Fruit fly (Drosophila melanogaster) whole organism, embryonic: ENCODE results near the gene PH4alphaSG2.

Experiments used
- Asciz ChIP-seq: fragments of 200-800 bp; sonication (Bioruptor generic); optimal IDR thresholded peaks from 2 replicates; lab custom pipeline; 2017; ENCODE audit warnings: missing biosample characterization, mild to moderate bottlenecking, missing genetic modification characterization, missing genetic modification reagents
- BEAF-32 ChIP-seq: fragments of 200-800 bp; sonication (Bioruptor generic); optimal IDR thresholded peaks from 3 replicates; lab custom pipeline; 2017; ENCODE audit warnings: missing biosample characterization, missing genetic modification characterization, mild to moderate bottlenecking, moderate library complexity, missing genetic modification reagents
- CG11247 ChIP-seq: fragments of 200-800 bp; sonication (Bioruptor generic); IDR thresholded peaks from 2 replicates; pipeline ENCODE4 v1.3.6; 2022; ENCODE audit warnings: missing biosample characterization, missing genetic modification characterization
- CG11504 ChIP-seq: fragments of 200-800 bp; sonication (Bioruptor generic); optimal IDR thresholded peaks from 3 replicates; lab custom pipeline; 2019; ENCODE audit warnings: missing biosample characterization, mild to moderate bottlenecking, missing genetic modification characterization, moderate library complexity
- CG12299 ChIP-seq: fragments of 200-800 bp; sonication (Bioruptor generic); optimal IDR thresholded peaks from 2 replicates; lab custom pipeline; 2018; ENCODE audit warnings: missing biosample characterization, mild to moderate bottlenecking, missing genetic modification characterization
- CG12769 ChIP-seq: fragments of 200-800 bp; sonication (Bioruptor generic); optimal IDR thresholded peaks from 2 replicates; lab custom pipeline; 2019; ENCODE audit warnings: missing biosample characterization, mild to moderate bottlenecking, missing genetic modification characterization, moderate library complexity
- CG1603 ChIP-seq: fragments of 200-800 bp; sonication (Bioruptor generic); optimal IDR thresholded peaks from 2 replicates; lab custom pipeline; 2019; ENCODE audit warnings: missing biosample characterization, mild to moderate bottlenecking, missing genetic modification characterization, moderate library complexity
- CG16779 ChIP-seq: fragments of 200-800 bp; sonication (Bioruptor generic); IDR thresholded peaks from 2 replicates; pipeline ENCODE4 v1.3.6; 2022; ENCODE audit warnings: missing biosample characterization, missing genetic modification characterization
- CG18262 ChIP-seq: fragments of 200-800 bp; optimal IDR thresholded peaks from 3 replicates; lab custom pipeline; 2019; ENCODE audit warnings: missing biosample characterization, mild to moderate bottlenecking, missing genetic modification characterization, moderate library complexity
- CG2116 ChIP-seq: fragments of 200-800 bp; sonication (Bioruptor generic); optimal IDR thresholded peaks from 3 replicates; lab custom pipeline; 2018; ENCODE audit warnings: missing biosample characterization, mild to moderate bottlenecking, missing genetic modification characterization
- CG30403 ChIP-seq: fragments of 200-800 bp; sonication (Bioruptor generic); optimal IDR thresholded peaks from 3 replicates; lab custom pipeline; 2016; ENCODE audit warnings: missing biosample characterization, missing genetic modification characterization
- CG30431 ChIP-seq: fragments of 200-800 bp; sonication (Bioruptor generic); optimal IDR thresholded peaks from 2 replicates; lab custom pipeline; 2017; ENCODE audit warnings: missing biosample characterization, missing genetic modification characterization
- CG4707 ChIP-seq: fragments of 200-800 bp; sonication (Bioruptor generic); optimal IDR thresholded peaks from 2 replicates; lab custom pipeline; 2018; ENCODE audit warnings: missing biosample characterization, mild to moderate bottlenecking, missing genetic modification characterization, moderate library complexity
- CG4730 ChIP-seq: fragments of 200-800 bp; sonication (Bioruptor generic); IDR thresholded peaks from 2 replicates; pipeline ENCODE4 v1.3.6; 2022; ENCODE audit warnings: missing biosample characterization, missing genetic modification characterization
- CG4820 ChIP-seq: fragments of 200-800 bp; sonication (Bioruptor generic); optimal IDR thresholded peaks from 3 replicates; lab custom pipeline; 2016; ENCODE audit warnings: missing biosample characterization, missing genetic modification characterization
- CG6689 ChIP-seq: fragments of 200-800 bp; sonication (Bioruptor generic); IDR thresholded peaks from 2 replicates; pipeline ENCODE4 v1.3.6; 2022; ENCODE audit warnings: missing biosample characterization, missing genetic modification characterization
- CG6791 ChIP-seq: fragments of 200-800 bp; sonication (Bioruptor generic); IDR thresholded peaks from 3 replicates; pipeline ENCODE4 v1.3.6; 2022; ENCODE audit warnings: missing biosample characterization, missing genetic modification characterization; ENCODE audit not compliant: partially characterized antibody
- CG7786 ChIP-seq: fragments of 200-800 bp; sonication (Bioruptor generic); optimal IDR thresholded peaks from 2 replicates; lab custom pipeline; 2016; ENCODE audit warnings: missing biosample characterization, missing genetic modification characterization
- CG7987 ChIP-seq: fragments of 200-800 bp; sonication (Bioruptor generic); optimal IDR thresholded peaks from 2 replicates; lab custom pipeline; 2018; ENCODE audit warnings: missing biosample characterization, mild to moderate bottlenecking, missing genetic modification characterization, moderate library complexity
- CG8290 ChIP-seq, 3 experiments: fragments of 200-800 bp; sonication (Bioruptor generic); optimal IDR thresholded peaks; 2 replicates each; lab custom pipeline; 2016 to 2019; ENCODE audit warnings: missing biosample characterization in 3 of 3, missing genetic modification characterization in 3 of 3, mild to moderate bottlenecking in 2 of 3, moderate library complexity in 1 of 3
- CG8944 ChIP-seq: fragments of 200-800 bp; sonication (Bioruptor generic); optimal IDR thresholded peaks from 3 replicates; lab custom pipeline; 2016; ENCODE audit warnings: missing biosample characterization, missing genetic modification characterization
- CG9817 ChIP-seq: fragments of 200-800 bp; sonication (Bioruptor generic); optimal IDR thresholded peaks from 2 replicates; lab custom pipeline; 2018; ENCODE audit warnings: missing biosample characterization, mild to moderate bottlenecking, missing genetic modification characterization, moderate library complexity
- CoRest ChIP-seq: fragments of 200-800 bp; sonication (Bioruptor generic); optimal IDR thresholded peaks from 3 replicates; lab custom pipeline; 2018; ENCODE audit warnings: missing biosample characterization, mild to moderate bottlenecking, missing genetic modification characterization, moderate library complexity
- Dip3 ChIP-seq: fragments of 200-800 bp; sonication (Bioruptor generic); optimal IDR thresholded peaks from 3 replicates; lab custom pipeline; 2016; ENCODE audit warnings: missing biosample characterization, missing genetic modification characterization
- Dref ChIP-seq: fragments of 200-800 bp; sonication (Bioruptor generic); IDR thresholded peaks from 2 replicates; pipeline ENCODE4 v1.3.6; 2022; ENCODE audit warnings: missing biosample characterization, missing genetic modification characterization
- Drgx ChIP-seq: fragments of 200-800 bp; sonication (Bioruptor generic); IDR thresholded peaks from 2 replicates; pipeline ENCODE4 v1.3.6; 2022; ENCODE audit warnings: missing biosample characterization, missing genetic modification characterization
- Ets65A ChIP-seq: fragments of 200-800 bp; sonication (Bioruptor generic); peaks from one replicate; lab custom pipeline; 2016; ENCODE audit warnings: missing biosample characterization, missing genetic modification characterization
- Hmx ChIP-seq: fragments of 200-800 bp; sonication (Bioruptor generic); optimal IDR thresholded peaks from 2 replicates; lab custom pipeline; 2016; ENCODE audit warnings: missing biosample characterization, missing genetic modification characterization
- Oli ChIP-seq: fragments of 200-800 bp; sonication (Bioruptor generic); optimal IDR thresholded peaks from 2 replicates; lab custom pipeline; 2018; ENCODE audit warnings: missing biosample characterization, mild to moderate bottlenecking, missing genetic modification characterization, moderate library complexity
- Sry-β ChIP-seq: fragments of 200-800 bp; sonication (Bioruptor generic); optimal IDR thresholded peaks from 2 replicates; lab custom pipeline; 2018; ENCODE audit warnings: missing biosample characterization, mild to moderate bottlenecking, missing genetic modification characterization, moderate library complexity
- Vsx1 ChIP-seq: fragments of 200-800 bp; sonication (Bioruptor generic); optimal IDR thresholded peaks from 2 replicates; lab custom pipeline; 2017; ENCODE audit warnings: missing biosample characterization, mild to moderate bottlenecking, missing genetic modification characterization, missing genetic modification reagents
- ash1 ChIP-seq: fragments of 200-800 bp; sonication (Bioruptor generic); optimal IDR thresholded peaks from 2 replicates; lab custom pipeline; 2018; ENCODE audit warnings: missing biosample characterization, mild to moderate bottlenecking, missing genetic modification characterization
- ato ChIP-seq: fragments of 200-800 bp; sonication (Bioruptor generic); IDR thresholded peaks from 2 replicates; pipeline ENCODE4 v1.3.6; 2022; ENCODE audit warnings: missing biosample characterization, missing genetic modification characterization; ENCODE audit not compliant: partially characterized antibody
- bcd ChIP-seq: fragments of 200-800 bp; sonication (Bioruptor generic); optimal IDR thresholded peaks from 2 replicates; lab custom pipeline; 2017; ENCODE audit warnings: missing biosample characterization, mild to moderate bottlenecking, missing genetic modification characterization
- bigmax ChIP-seq: fragments of 200-800 bp; sonication (Bioruptor generic); optimal IDR thresholded peaks from 2 replicates; lab custom pipeline; 2018; ENCODE audit warnings: missing biosample characterization, mild to moderate bottlenecking, missing genetic modification characterization
- cwo ChIP-seq: fragments of 200-800 bp; sonication (Bioruptor generic); optimal IDR thresholded peaks from 3 replicates; lab custom pipeline; 2017; ENCODE audit warnings: missing biosample characterization, missing genetic modification characterization, mild to moderate bottlenecking, moderate library complexity, missing genetic modification reagents
- dan ChIP-seq: fragments of 200-800 bp; sonication (Bioruptor generic); IDR thresholded peaks from 2 replicates; pipeline ENCODE4 v1.3.6; 2022; ENCODE audit warnings: missing biosample characterization, missing genetic modification characterization
- dimm ChIP-seq: fragments of 200-800 bp; sonication (Bioruptor generic); IDR thresholded peaks from 2 replicates; pipeline ENCODE4 v1.3.6; 2022; ENCODE audit warnings: missing biosample characterization, missing genetic modification characterization
- eyg ChIP-seq: fragments of 200-800 bp; sonication (Bioruptor generic); optimal IDR thresholded peaks from 3 replicates; lab custom pipeline; 2016; ENCODE audit warnings: missing biosample characterization, missing genetic modification characterization
- fd64A ChIP-seq: fragments of 200-800 bp; sonication (Bioruptor generic); optimal IDR thresholded peaks from 3 replicates; lab custom pipeline; 2018; ENCODE audit warnings: missing biosample characterization, mild to moderate bottlenecking, missing genetic modification characterization
- gro ChIP-seq: fragments of 200-800 bp; sonication (Bioruptor generic); optimal IDR thresholded peaks from 2 replicates; lab custom pipeline; 2016; ENCODE audit warnings: missing biosample characterization, missing genetic modification characterization
- pita ChIP-seq: fragments of 200-800 bp; sonication (Bioruptor generic); optimal IDR thresholded peaks from 2 replicates; lab custom pipeline; 2017; ENCODE audit warnings: missing biosample characterization, mild to moderate bottlenecking, missing genetic modification characterization
- pnt ChIP-seq: fragments of 200-800 bp; sonication (Bioruptor generic); optimal IDR thresholded peaks from 3 replicates; lab custom pipeline; 2016; ENCODE audit warnings: missing biosample characterization, missing genetic modification characterization
- sob ChIP-seq: fragments of 200-800 bp; sonication (Bioruptor generic); IDR thresholded peaks from 2 replicates; pipeline ENCODE4 v1.3.6; 2022; ENCODE audit warnings: missing biosample characterization, missing genetic modification characterization
- sr ChIP-seq: fragments of 200-800 bp; sonication (Bioruptor generic); IDR thresholded peaks from 3 replicates; pipeline ENCODE4 v1.3.6; 2022; ENCODE audit warnings: missing biosample characterization, missing genetic modification characterization
- tap ChIP-seq: fragments of 200-800 bp; optimal IDR thresholded peaks from 3 replicates; lab custom pipeline; 2019; ENCODE audit warnings: missing biosample characterization, mild to moderate bottlenecking, missing genetic modification characterization, moderate library complexity
- tin ChIP-seq: fragments of 200-800 bp; sonication (Bioruptor generic); optimal IDR thresholded peaks from 3 replicates; lab custom pipeline; 2016; ENCODE audit warnings: missing biosample characterization, missing genetic modification characterization
- twi ChIP-seq: fragments of 200-800 bp; optimal IDR thresholded peaks from 2 replicates; lab custom pipeline; 2019; ENCODE audit warnings: missing biosample characterization, mild to moderate bottlenecking, missing genetic modification characterization, moderate library complexity
- vvl ChIP-seq: fragments of 200-800 bp; sonication (Bioruptor generic); IDR thresholded peaks from 2 replicates; pipeline ENCODE4 v1.3.6; 2022; ENCODE audit warnings: missing biosample characterization, missing genetic modification characterization
- yki ChIP-seq: fragments of >200 bp; optimal IDR thresholded peaks from 3 replicates; lab custom pipeline; 2018
- zen ChIP-seq: fragments of 200-800 bp; sonication (Bioruptor generic); optimal IDR thresholded peaks from 3 replicates; lab custom pipeline; 2018; ENCODE audit warnings: missing biosample characterization, mild to moderate bottlenecking, missing genetic modification characterization, moderate library complexity

The PH4alphaSG2 gene

DNA sequence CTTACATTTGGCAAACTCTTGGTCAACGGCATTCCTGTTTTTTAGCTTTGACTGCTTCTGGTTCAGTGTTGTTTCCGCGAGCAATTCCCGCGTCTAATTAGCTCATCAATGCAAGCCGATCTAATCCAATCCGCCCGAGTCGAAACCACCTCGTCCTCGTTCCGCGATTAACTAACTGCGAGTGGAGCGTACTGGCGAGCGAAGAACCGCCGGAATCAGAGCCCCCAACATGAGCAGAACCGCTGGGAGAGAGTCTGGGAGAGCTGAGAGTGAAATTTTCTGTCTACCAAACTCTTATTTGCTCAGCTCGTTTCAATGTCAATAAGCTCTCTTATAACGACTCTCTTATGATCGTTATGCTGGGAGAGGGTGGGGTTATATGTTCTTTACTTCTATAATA is 39.6 kb upstream of the PH4alphaSG2 start (continued):
- peak; percentile 79 for TF ChIP-seq sr (GFP tag; lab: Robert Waterston, UW)
- TF ChIP-seq cwo (GFP tag; lab: Kevin White, UChicago), result peak; percentile 74
- TF ChIP-seq CG1603, result peak; percentile 59
- peak; percentile 57 for TF ChIP-seq yki (lab: Kevin White, UChicago)
- no peak for TF ChIP-seq dimm (GFP tag; lab: Robert Waterston, UW)
- no peak for TF ChIP-seq twi (tag; lab: Kevin White, UChicago)
- peak; percentile 7; the same call in 1 of the 2 replicates for TF ChIP-seq Drgx
- peak; percentile 54 for TF ChIP-seq gro (GFP tag; lab: Kevin White, UChicago)
- TF ChIP-seq CG8944, result peak; percentile 74
- peak; percentile 86 for TF ChIP-seq sob
- TF ChIP-seq Dref (GFP tag; lab: Robert Waterston, UW), result peak; percentile 27; the same call in 1 of the 2 replicates
- TF ChIP-seq bcd (GFP tag; lab: Kevin White, UChicago), result peak; percentile 78
- TF ChIP-seq vvl, result peak; percentile 86
- TF ChIP-seq CG30431 (GFP tag; lab: Kevin White, UChicago), result peak; percentile 21
- TF ChIP-seq pnt (GFP tag; lab: Kevin White, UChicago), result peak; percentile 69
- no peak for TF ChIP-seq CG30403
- TF ChIP-seq CG7786 (GFP tag; lab: Kevin White, UChicago), result peak; percentile 77
- TF ChIP-seq Hmx (GFP tag; lab: Kevin White, UChicago), result no peak
- TF ChIP-seq BEAF-32 (GFP tag; lab: Kevin White, UChicago), result no peak
- no peak for TF ChIP-seq CG12299
- no peak for TF ChIP-seq pita (GFP tag; lab: Kevin White, UChicago)
- peak; percentile 48 for TF ChIP-seq bigmax (GFP tag; lab: Kevin White, UChicago)
- TF ChIP-seq eyg (GFP tag; lab: Kevin White, UChicago), result no peak
- TF ChIP-seq zen (tag; lab: Kevin White, UChicago), result no peak
- no peak for TF ChIP-seq Ets65A (GFP tag; lab: Kevin White, UChicago)
- TF ChIP-seq CG4707 (GFP tag; lab: Kevin White, UChicago), result peak; percentile 68
- TF ChIP-seq ato, result no peak; the same call in 1 of the 2 replicates
- TF ChIP-seq CG11247 (GFP tag; lab: Robert Waterston, UW), result peak; percentile 91
- TF ChIP-seq tap, result peak; percentile 52
- peak; percentile 89 for TF ChIP-seq CG16779 (GFP tag; lab: Robert Waterston, UW)
- TF ChIP-seq CG7987, result peak; percentile 88
- peak; percentile 72 for TF ChIP-seq ash1 (GFP tag; lab: Kevin White, UChicago)
- no peak for TF ChIP-seq Oli (tag; lab: Kevin White, UChicago)
- no peak for TF ChIP-seq Dip3 (GFP tag; lab: Kevin White, UChicago)
- peak; percentile 88 for TF ChIP-seq Vsx1 (GFP tag; lab: Kevin White, UChicago)
- no peak for TF ChIP-seq CG6791 (GFP tag; lab: Robert Waterston, UW)
- peak; percentile 79 for TF ChIP-seq fd64A (GFP tag; lab: Kevin White, UChicago)
- peak; percentile 47 for TF ChIP-seq CG4820 (GFP tag; lab: Kevin White, UChicago)
- TF ChIP-seq CG4730 (GFP tag; lab: Robert Waterston, UW), result no peak; the same call in 1 of the 2 replicates
- no peak; the same call in none of the 2 replicates for TF ChIP-seq CG6689
- TF ChIP-seq CG9817 (tag; lab: Kevin White, UChicago), result peak; percentile 41
- TF ChIP-seq Asciz (GFP tag; lab: Kevin White, UChicago), result peak; percentile 92
- TF ChIP-seq CG8290 (GFP tag; optimal IDR thresholded peaks at IDR 0.05; lab: Kevin White, UChicago), result peak; percentile 77
- peak; percentile 50 to 79 for TF ChIP-seq CG8290 (tag; optimal IDR thresholded peaks at IDR 0.05; lab: Kevin White, UChicago)
- peak; percentile 55 for TF ChIP-seq tin (GFP tag; lab: Kevin White, UChicago)
- peak; percentile 36 for TF ChIP-seq Sry-β (GFP tag; lab: Kevin White, UChicago)
- TF ChIP-seq CG12769 (tag; lab: Kevin White, UChicago), result peak; percentile 67
- no peak for TF ChIP-seq CoRest
- no peak for TF ChIP-seq CG18262 (tag; lab: Kevin White, UChicago)
- no peak for TF ChIP-seq dan
- TF ChIP-seq CG2116 (GFP tag; lab: Kevin White, UChicago), result peak; percentile 55
- TF ChIP-seq CG11504, result peak; percentile 32
